Fruit fly (Drosophila melanogaster) whole organism, pupa: ENCODE measurements around the gene CG9920.
A peak's percentile ranks its signal among the peaks of the same experiment; 100 is the strongest.

ENCODE experiments used
- CG10348 ChIP-seq: fragments of 200-800 bp; sonication (Bioruptor generic); IDR thresholded peaks from 2 replicates; pipeline ENCODE4 v1.3.6; 2022; ENCODE audit warnings: missing biosample characterization, missing genetic modification characterization
- CG12605 ChIP-seq: fragments of 200-800 bp; sonication (Bioruptor generic); IDR thresholded peaks from 2 replicates; pipeline ENCODE4 v1.3.6; 2022; ENCODE audit warnings: missing biosample characterization, missing genetic modification characterization
- CG13204 ChIP-seq: fragments of 200-800 bp; sonication (Bioruptor generic); optimal IDR thresholded peaks from 2 replicates; lab custom pipeline; 2018; ENCODE audit warnings: missing biosample characterization, mild to moderate bottlenecking, missing genetic modification characterization, moderate library complexity
- CG14655 ChIP-seq: fragments of 200-800 bp; sonication (Bioruptor generic); optimal IDR thresholded peaks from 3 replicates; lab custom pipeline; 2017; ENCODE audit warnings: mild to moderate bottlenecking, missing biosample characterization, missing genetic modification reagents, missing genetic modification characterization
- CG15710 ChIP-seq: fragments of 200-800 bp; sonication (Bioruptor generic); optimal IDR thresholded peaks from 2 replicates; lab custom pipeline; 2018; ENCODE audit warnings: missing biosample characterization, mild to moderate bottlenecking, missing genetic modification characterization, moderate library complexity
- CG17806 ChIP-seq: fragments of 200-800 bp; sonication (Bioruptor generic); optimal IDR thresholded peaks from 2 replicates; lab custom pipeline; 2018; ENCODE audit warnings: missing biosample characterization, mild to moderate bottlenecking, missing genetic modification characterization, moderate library complexity
- CG32121 ChIP-seq: fragments of 200-800 bp; sonication (Bioruptor generic); IDR thresholded peaks from 2 replicates; pipeline ENCODE4 v1.3.6; 2022; ENCODE audit warnings: missing biosample characterization, missing genetic modification characterization
- CG34367 ChIP-seq: fragments of 200-800 bp; sonication (Bioruptor generic); optimal IDR thresholded peaks from 2 replicates; lab custom pipeline; 2018; ENCODE audit warnings: missing biosample characterization, mild to moderate bottlenecking, missing genetic modification characterization
- CG4496 ChIP-seq: fragments of 200-800 bp; sonication (Bioruptor generic); IDR thresholded peaks from 3 replicates; pipeline ENCODE4 v1.3.6; 2022; ENCODE audit warnings: missing biosample characterization, missing genetic modification characterization
- CG8159 ChIP-seq: fragments of 200-800 bp; sonication (Bioruptor generic); optimal IDR thresholded peaks from 3 replicates; lab custom pipeline; 2018; ENCODE audit warnings: missing biosample characterization, mild to moderate bottlenecking, missing genetic modification characterization, moderate library complexity
- CG8301 ChIP-seq: fragments of 200-800 bp; sonication (Bioruptor generic); optimal IDR thresholded peaks from 2 replicates; lab custom pipeline; 2018; ENCODE audit warnings: missing biosample characterization, mild to moderate bottlenecking, missing genetic modification characterization
- CG9948 ChIP-seq: fragments of 200-800 bp; sonication (Bioruptor generic); optimal IDR thresholded peaks from 2 replicates; lab custom pipeline; 2018; ENCODE audit warnings: missing biosample characterization, mild to moderate bottlenecking, missing genetic modification characterization, moderate library complexity
- D1 ChIP-seq: fragments of 200-800 bp; sonication (Bioruptor generic); optimal IDR thresholded peaks from 2 replicates; lab custom pipeline; 2018; ENCODE audit warnings: missing biosample characterization, mild to moderate bottlenecking, missing genetic modification characterization, moderate library complexity
- EcR ChIP-seq: fragments of 200-800 bp; sonication (Bioruptor generic); optimal IDR thresholded peaks from 3 replicates; lab custom pipeline; 2019; ENCODE audit warnings: missing biosample characterization, missing genetic modification characterization, mild to moderate bottlenecking, moderate library complexity, missing genetic modification reagents
- Ets98B ChIP-seq: fragments of 200-800 bp; sonication (Bioruptor generic); IDR thresholded peaks from 2 replicates; pipeline ENCODE4 v1.3.6; 2022; ENCODE audit warnings: missing biosample characterization, missing genetic modification characterization
- Pif1A ChIP-seq: fragments of 200-800 bp; sonication (Bioruptor generic); optimal IDR thresholded peaks from 3 replicates; lab custom pipeline; 2016; ENCODE audit warnings: missing biosample characterization, missing genetic modification characterization
- Pif1B ChIP-seq: fragments of 200-800 bp; sonication (Bioruptor generic); optimal IDR thresholded peaks from 3 replicates; lab custom pipeline; 2016; ENCODE audit warnings: missing biosample characterization, missing genetic modification characterization
- Snoo ChIP-seq: fragments of 200-800 bp; sonication (Bioruptor generic); optimal IDR thresholded peaks from 3 replicates; lab custom pipeline; 2017; ENCODE audit warnings: missing biosample characterization, mild to moderate bottlenecking, missing genetic modification characterization, inconsistent platforms
- fd96Ca ChIP-seq: fragments of 200-800 bp; sonication (Bioruptor generic); IDR thresholded peaks from 3 replicates; pipeline ENCODE4 v1.3.6; 2022; ENCODE audit warnings: missing biosample characterization, missing genetic modification characterization
- gl ChIP-seq: fragments of 200-800 bp; sonication (Bioruptor generic); optimal IDR thresholded peaks from 2 replicates; lab custom pipeline; 2018; ENCODE audit warnings: missing biosample characterization, mild to moderate bottlenecking, missing genetic modification characterization
- rn ChIP-seq: fragments of 200-800 bp; sonication (Bioruptor generic); IDR thresholded peaks from 2 replicates; pipeline ENCODE4 v1.3.6; 2022; ENCODE audit warnings: missing biosample characterization, missing genetic modification characterization

Gene CG9920

dm6 chr3R:14097980-14098379 is at the start of gene CG9920:
CG9920 (minus strand) TSS chr3R:14098080.
- TF ChIP-seq gl (tag; lab: Kevin White, UChicago): no peak

- no peak for TF ChIP-seq CG4496 (GFP tag; lab: Robert Waterston, UW)
- TF ChIP-seq CG12605 (GFP tag; lab: Robert Waterston, UW): peak; percentile 52; the same call in 1 of the 2 replicates
- TF ChIP-seq CG34367 (tag; lab: Kevin White, UChicago): no peak
- TF ChIP-seq fd96Ca: no peak
- TF ChIP-seq CG14655 (GFP tag; lab: Kevin White, UChicago): no peak
- TF ChIP-seq rn (GFP tag; lab: Robert Waterston, UW): no peak
Observed at dm6 chr3R:14140912-14141311, 43.0 kb upstream of the CG9920 start.

dm6 chr3R:14131972-14132371 is 34.1 kb upstream of the CG9920 start, which contains the start of gene CG14356:
CG14356 (minus strand) TSS chr3R:14132072.
- TF ChIP-seq Pif1A (GFP tag; lab: Kevin White, UChicago) (no peak), CG12605 (GFP tag; lab: Robert Waterston, UW) (no peak), rn (GFP tag; lab: Robert Waterston, UW) (no peak), CG13204 (GFP tag; lab: Kevin White, UChicago) (no peak), CG9948 (tag; lab: Kevin White, UChicago) (no peak), gl (tag; lab: Kevin White, UChicago) (no peak), CG17806 (tag; lab: Kevin White, UChicago) (no peak), EcR (GFP tag; lab: Kevin White, UChicago) (no peak)

dm6 chr3R:14125479-14126121 is 27.7 kb upstream of the CG9920 start, which contains the start of the genes 140up and Polr2B:
140up (minus strand) TSS chr3R:14125548.
Polr2B (plus strand) TSS chr3R:14125791.
- TF ChIP-seq Pif1A (GFP tag; lab: Kevin White, UChicago): peak; percentile 69
- TF ChIP-seq CG8159 (tag; lab: Kevin White, UChicago): peak; percentile 91
- peak; percentile 82 for TF ChIP-seq CG17806 (tag; lab: Kevin White, UChicago)
- TF ChIP-seq Ets98B (GFP tag; lab: Robert Waterston, UW): peak; percentile 85
- peak; percentile 65 for TF ChIP-seq fd96Ca
- peak; percentile 89 for TF ChIP-seq CG4496 (GFP tag; lab: Robert Waterston, UW)
- no peak for TF ChIP-seq EcR (GFP tag; lab: Kevin White, UChicago)
- peak; percentile 41; the same call in 1 of the 2 replicates for TF ChIP-seq CG12605 (GFP tag; lab: Robert Waterston, UW)
- TF ChIP-seq Pif1B (GFP tag; lab: Kevin White, UChicago): peak; percentile 80
- no peak for TF ChIP-seq CG13204 (GFP tag; lab: Kevin White, UChicago)
- TF ChIP-seq Snoo (tag; lab: Kevin White, UChicago): peak; percentile 83
- peak; percentile 46 for TF ChIP-seq gl (tag; lab: Kevin White, UChicago)
- peak; percentile 85 for TF ChIP-seq rn (GFP tag; lab: Robert Waterston, UW)
- peak; percentile 91 for TF ChIP-seq CG15710 (tag; lab: Kevin White, UChicago)
- TF ChIP-seq D1 (tag; lab: Kevin White, UChicago): peak; percentile 89
- TF ChIP-seq CG14655 (GFP tag; lab: Kevin White, UChicago): no peak
- peak; percentile 88 for TF ChIP-seq CG9948 (tag; lab: Kevin White, UChicago)
- no peak for TF ChIP-seq CG8301 (tag; lab: Kevin White, UChicago)
- TF ChIP-seq CG32121 (GFP tag; lab: Robert Waterston, UW): peak; percentile 90
- peak; percentile 84 for TF ChIP-seq CG34367 (tag; lab: Kevin White, UChicago)
- peak; percentile 52 for TF ChIP-seq CG10348 (GFP tag; lab: Robert Waterston, UW)

dm6 chr3R:14122347-14122812 is 24.5 kb upstream of the CG9920 start, which contains the start of the genes Abi and twf:
Abi (minus strand) TSS chr3R:14122420.
twf (plus strand) TSS chr3R:14122654.
- TF ChIP-seq CG32121 (GFP tag; lab: Robert Waterston, UW) (peak; percentile 30; the same call in 1 of the 2 replicates), CG15710 (tag; lab: Kevin White, UChicago) (peak; percentile 47), Ets98B (GFP tag; lab: Robert Waterston, UW) (peak; percentile 35; the same call in 1 of the 2 replicates), fd96Ca (no peak), CG8159 (tag; lab: Kevin White, UChicago) (peak; percentile 45), CG9948 (tag; lab: Kevin White, UChicago) (peak; percentile 35), CG17806 (tag; lab: Kevin White, UChicago) (peak; percentile 44), CG34367 (tag; lab: Kevin White, UChicago) (peak; percentile 29), CG4496 (GFP tag; lab: Robert Waterston, UW) (peak; percentile 31; the same call in 1 of the 3 replicates), CG10348 (GFP tag; lab: Robert Waterston, UW) (no peak)

dm6 chr3R:14118350-14118749 is 20.5 kb upstream of the CG9920 start, which contains the start of gene Kif19A:
Kif19A (minus strand) TSS chr3R:14118450.
- no peak for TF ChIP-seq CG34367 (tag; lab: Kevin White, UChicago)
- TF ChIP-seq Pif1A (GFP tag; lab: Kevin White, UChicago): no peak
